Worm (Caenorhabditis elegans) whole organism, young adult: Measurements from ENCODE around the gene spp-18.

Experiments used
- F10E7.11 ChIP-seq: sonication (generic microtip); optimal IDR thresholded peaks from 2 replicates; lab custom pipeline; 2017; ENCODE audit warnings: mild to moderate bottlenecking, missing genetic modification characterization, moderate library complexity, missing compliant biosample characterization
- F22D6.2 ChIP-seq: sonication (generic microtip); optimal IDR thresholded peaks from 2 replicates; lab custom pipeline; 2016; ENCODE audit warnings: mild to moderate bottlenecking, missing genetic modification characterization, missing compliant biosample characterization
- ama-1 ChIP-seq, 3 experiments: fragments of 150-350 bp in 1 of 3; sonication (generic microtip) in 2 of 3; optimal IDR thresholded peaks; 2 replicates each; lab custom pipeline; 2014 to 2018; ENCODE audit warnings: missing biosample characterization in 2 of 3, missing genetic modification characterization in 2 of 3, missing genetic modification reagents in 2 of 3
- egl-44 ChIP-seq: fragments of 200-800 bp; sonication (Bioruptor generic); IDR thresholded peaks from 2 replicates; pipeline ENCODE4 v1.3.6; 2022; ENCODE audit warnings: missing genetic modification reagents, missing genetic modification characterization, missing compliant biosample characterization

ce11 chrIV:9545986-9546385 lies 47.5 kb upstream of the spp-18 start, which contains the start of gene T05A1.5:
- TF ChIP-seq F10E7.11 (tag; lab: Kevin White, UChicago), result no peak
- no peak for TF ChIP-seq F22D6.2
- TF ChIP-seq ama-1 (optimal IDR thresholded peaks at IDR 0.05; lab: Kevin White, UChicago), result no peak
- TF ChIP-seq ama-1 (GFP tag; optimal IDR thresholded peaks at IDR 0.05; lab: Kevin White, UChicago), result no peak
- no peak for TF ChIP-seq egl-44
